Fruit fly (Drosophila melanogaster) whole organism, prepupa: Measurements from ENCODE around the gene CG14391.

Experiments
- CG10631 ChIP-seq: fragments of 200-800 bp; sonication (Bioruptor generic); optimal IDR thresholded peaks from 2 replicates; lab custom pipeline; 2016; ENCODE audit warnings: missing biosample characterization, missing genetic modification characterization
- CG10669 ChIP-seq: fragments of 200-800 bp; sonication (Bioruptor generic); optimal IDR thresholded peaks from 3 replicates; lab custom pipeline; 2018; ENCODE audit warnings: missing biosample characterization, mild to moderate bottlenecking, missing genetic modification characterization, moderate library complexity
- CG11762 ChIP-seq: fragments of 200-800 bp; sonication (Bioruptor generic); optimal IDR thresholded peaks from 3 replicates; lab custom pipeline; 2016; ENCODE audit warnings: missing biosample characterization, missing genetic modification characterization; ENCODE audit not compliant: insufficient read depth
- CG11902 ChIP-seq: fragments of 200-800 bp; sonication (Bioruptor generic); optimal IDR thresholded peaks from 3 replicates; lab custom pipeline; 2016; ENCODE audit warnings: missing biosample characterization, missing genetic modification characterization
- CG15336 ChIP-seq: fragments of 200-800 bp; sonication (Bioruptor generic); IDR thresholded peaks from 2 replicates; pipeline ENCODE4 v1.3.6; 2022; ENCODE audit warnings: missing biosample characterization, missing genetic modification characterization
- CG1621 ChIP-seq: fragments of 200-800 bp; sonication (Bioruptor generic); optimal IDR thresholded peaks from 3 replicates; lab custom pipeline; 2018; ENCODE audit warnings: missing biosample characterization, mild to moderate bottlenecking, missing genetic modification characterization
- CG16779 ChIP-seq: fragments of 200-800 bp; sonication (Bioruptor generic); optimal IDR thresholded peaks from 3 replicates; lab custom pipeline; 2017; ENCODE audit warnings: missing biosample characterization, mild to moderate bottlenecking, missing genetic modification characterization
- CG3032 ChIP-seq: fragments of 200-800 bp; optimal IDR thresholded peaks from 2 replicates; lab custom pipeline; 2019; ENCODE audit warnings: missing biosample characterization, mild to moderate bottlenecking, missing genetic modification characterization, moderate library complexity
- CG32006 ChIP-seq: fragments of 200-800 bp; sonication (Bioruptor generic); optimal IDR thresholded peaks from 3 replicates; lab custom pipeline; 2017; ENCODE audit warnings: missing biosample characterization, mild to moderate bottlenecking, missing genetic modification characterization
- CG34406 ChIP-seq: fragments of 200-800 bp; sonication (Bioruptor generic); optimal IDR thresholded peaks from 3 replicates; lab custom pipeline; 2016; ENCODE audit warnings: missing biosample characterization, missing genetic modification characterization
- CG4318 ChIP-seq: fragments of 200-800 bp; sonication (Bioruptor generic); optimal IDR thresholded peaks from 3 replicates; lab custom pipeline; 2017; ENCODE audit warnings: missing biosample characterization, mild to moderate bottlenecking, missing genetic modification characterization
- CG6163 ChIP-seq: fragments of 200-800 bp; sonication (Bioruptor generic); IDR thresholded peaks from 3 replicates; pipeline ENCODE4 v1.3.6; 2022; ENCODE audit warnings: missing biosample characterization, missing genetic modification characterization
- CG6792 ChIP-seq: fragments of 200-800 bp; sonication (Bioruptor generic); optimal IDR thresholded peaks from 3 replicates; lab custom pipeline; 2016; ENCODE audit warnings: missing biosample characterization, missing genetic modification characterization
- CG8119 ChIP-seq: fragments of 200-800 bp; sonication (Bioruptor generic); IDR thresholded peaks from 3 replicates; pipeline ENCODE4 v1.3.6; 2022; ENCODE audit warnings: missing biosample characterization, missing genetic modification characterization
- Eip75B ChIP-seq: fragments of 200-800 bp; sonication (Bioruptor generic); optimal IDR thresholded peaks from 3 replicates; lab custom pipeline; 2016; ENCODE audit warnings: missing biosample characterization, missing genetic modification characterization
- Eip93F ChIP-seq: fragments of 200-800 bp; sonication (Bioruptor generic); optimal IDR thresholded peaks from 2 replicates; lab custom pipeline; 2016; ENCODE audit warnings: missing biosample characterization, mild to moderate bottlenecking, missing genetic modification characterization
- Hr38 ChIP-seq: sonication (Bioruptor generic); optimal IDR thresholded peaks from 2 replicates; lab custom pipeline; 2016; ENCODE audit warnings: missing biosample characterization, missing genetic modification characterization
- Hr39 ChIP-seq: fragments of 200-800 bp; sonication (Bioruptor generic); optimal IDR thresholded peaks from 2 replicates; lab custom pipeline; 2016; ENCODE audit warnings: missing biosample characterization, missing genetic modification characterization
- OdsH ChIP-seq: fragments of 200-800 bp; sonication (Bioruptor generic); optimal IDR thresholded peaks from 3 replicates; lab custom pipeline; 2016; ENCODE audit warnings: missing biosample characterization, missing genetic modification characterization
- Smox ChIP-seq: fragments of 200-800 bp; sonication (Bioruptor generic); optimal IDR thresholded peaks from 3 replicates; lab custom pipeline; 2016; ENCODE audit warnings: missing biosample characterization, missing genetic modification characterization
- Sox102F ChIP-seq: fragments of 200-800 bp; sonication (Bioruptor generic); optimal IDR thresholded peaks from 2 replicates; lab custom pipeline; 2016; ENCODE audit warnings: missing biosample characterization, mild to moderate bottlenecking, missing genetic modification characterization
- Sox14 ChIP-seq: fragments of 200-800 bp; sonication (Bioruptor generic); optimal IDR thresholded peaks from 3 replicates; lab custom pipeline; 2016; ENCODE audit warnings: missing biosample characterization, missing genetic modification characterization
- Sox15 ChIP-seq: fragments of 200-800 bp; sonication (Bioruptor generic); optimal IDR thresholded peaks from 3 replicates; lab custom pipeline; 2016; ENCODE audit warnings: missing biosample characterization, missing genetic modification characterization
- achi ChIP-seq: fragments of 200-800 bp; sonication (Bioruptor generic); optimal IDR thresholded peaks from 3 replicates; lab custom pipeline; 2016; ENCODE audit warnings: missing biosample characterization, missing genetic modification characterization
- cyc ChIP-seq: fragments of 200-800 bp; sonication (Bioruptor generic); optimal IDR thresholded peaks from 3 replicates; lab custom pipeline; 2016; ENCODE audit warnings: missing biosample characterization, missing genetic modification characterization
- dac ChIP-seq: fragments of 200-800 bp; sonication (Bioruptor generic); optimal IDR thresholded peaks from 2 replicates; lab custom pipeline; 2017; ENCODE audit warnings: missing biosample characterization, mild to moderate bottlenecking, missing genetic modification characterization
- dsx ChIP-seq: fragments of 200-800 bp; optimal IDR thresholded peaks from 3 replicates; lab custom pipeline; 2019; ENCODE audit warnings: missing biosample characterization, mild to moderate bottlenecking, missing genetic modification characterization, moderate library complexity; ENCODE audit not compliant: poor library complexity, severe bottlenecking
- eg ChIP-seq: fragments of 200-800 bp; sonication (Bioruptor generic); IDR thresholded peaks from 3 replicates; pipeline ENCODE4 v1.3.6; 2022; ENCODE audit warnings: missing biosample characterization, missing genetic modification characterization
- fd85E ChIP-seq: fragments of 200-800 bp; sonication (Bioruptor generic); optimal IDR thresholded peaks from 3 replicates; lab custom pipeline; 2016; ENCODE audit warnings: missing biosample characterization, missing genetic modification characterization
- fkh ChIP-seq: fragments of 200-800 bp; sonication (Bioruptor generic); optimal IDR thresholded peaks from 3 replicates; lab custom pipeline; 2017; ENCODE audit warnings: missing biosample characterization, mild to moderate bottlenecking, missing genetic modification characterization, moderate library complexity
- lz ChIP-seq: fragments of 200-800 bp; sonication (Bioruptor generic); optimal IDR thresholded peaks from 3 replicates; lab custom pipeline; 2016; ENCODE audit warnings: missing biosample characterization, missing genetic modification characterization
- net ChIP-seq: fragments of 200-800 bp; sonication (Bioruptor generic); optimal IDR thresholded peaks from 3 replicates; lab custom pipeline; 2016; ENCODE audit warnings: missing biosample characterization, missing genetic modification characterization
- pdm3 ChIP-seq: fragments of 200-800 bp; sonication (Bioruptor generic); optimal IDR thresholded peaks from 3 replicates; lab custom pipeline; 2016; ENCODE audit warnings: missing biosample characterization, missing genetic modification characterization
- salr ChIP-seq, 2 experiments: fragments of 200-800 bp; sonication (Bioruptor generic); optimal IDR thresholded peaks; 3 replicates each; lab custom pipeline; 2016 to 2018; ENCODE audit warnings: missing biosample characterization in 2 of 2, missing genetic modification characterization in 2 of 2, mild to moderate bottlenecking in 1 of 2
- spab ChIP-seq: fragments of 200-800 bp; sonication (Bioruptor generic); optimal IDR thresholded peaks from 2 replicates; lab custom pipeline; 2017; ENCODE audit warnings: missing biosample characterization, mild to moderate bottlenecking, missing genetic modification characterization, missing genetic modification reagents
- ss ChIP-seq, 2 experiments: fragments of 200-800 bp; sonication (Bioruptor generic); optimal IDR thresholded peaks; 2 replicates in 1 of 2; 3 replicates in 1 of 2; lab custom pipeline; 2017 to 2018; ENCODE audit warnings: mild to moderate bottlenecking in 2 of 2, missing biosample characterization in 2 of 2, missing genetic modification characterization in 2 of 2, moderate library complexity in 1 of 2
- svp ChIP-seq: fragments of 200-800 bp; sonication (Bioruptor generic); peaks from one replicate; lab custom pipeline; 2016; ENCODE audit warnings: missing biosample characterization, missing genetic modification characterization
- topi ChIP-seq: fragments of 200-800 bp; sonication (Bioruptor generic); optimal IDR thresholded peaks from 3 replicates; lab custom pipeline; 2016; ENCODE audit warnings: missing biosample characterization, missing genetic modification characterization

The CG14391 gene

dm6 chr3R:12653511-12654252, 41.0 kb downstream of the CG14391 start (continued):
- TF ChIP-seq Eip75B (GFP tag; lab: Kevin White, UChicago) (no peak), Sox102F (GFP tag; lab: Kevin White, UChicago) (no peak), CG34406 (GFP tag; lab: Kevin White, UChicago) (no peak), lz (GFP tag; lab: Kevin White, UChicago) (no peak), Smox (GFP tag; lab: Kevin White, UChicago) (no peak), Hr38 (GFP tag; lab: Kevin White, UChicago) (no peak), ss (GFP tag; optimal IDR thresholded peaks at IDR 0.05; lab: Kevin White, UChicago) (no peak), CG16779 (tag; lab: Kevin White, UChicago) (no peak), CG3032 (tag; lab: Kevin White, UChicago) (no peak), dac (peak; percentile 51), achi (GFP tag; lab: Kevin White, UChicago) (peak; percentile 26), CG4318 (GFP tag; lab: Kevin White, UChicago) (peak; percentile 34), Hr39 (GFP tag; lab: Kevin White, UChicago) (no peak), eg (peak; percentile 83)
- TF ChIP-seq, all 60 proteins: peak for 19

dm6 chr3R:12652736-12653135, 41.9 kb downstream of the CG14391 start:
- no peak for TF ChIP-seq cyc (GFP tag; lab: Kevin White, UChicago)
- no peak for TF ChIP-seq dsx (GFP tag; lab: Kevin White, UChicago)
- TF ChIP-seq CG8119 (GFP tag; lab: Robert Waterston, UW), result no peak
- TF ChIP-seq spab (GFP tag; lab: Kevin White, UChicago), result no peak

DNA sequence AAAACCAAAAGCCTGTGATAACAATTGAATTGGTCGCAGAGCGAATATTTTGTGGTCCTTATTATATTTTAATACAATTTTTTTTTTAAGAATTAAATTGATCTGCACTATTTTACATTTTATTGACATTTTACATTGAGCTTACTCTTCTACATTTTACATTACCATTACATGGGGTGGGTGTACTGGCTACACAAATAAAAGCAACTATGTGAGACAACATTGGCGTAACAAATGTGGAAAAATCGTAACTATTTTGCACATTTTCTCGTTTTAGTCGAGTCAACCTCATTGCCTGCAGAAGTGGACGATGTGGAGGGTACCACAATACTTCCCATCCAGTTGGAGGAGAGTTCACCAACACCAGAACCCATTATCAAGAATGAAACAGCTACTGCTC, 44.1 kb downstream of the CG14391 start:
- no peak for TF ChIP-seq eg
- no peak for TF ChIP-seq CG4318 (GFP tag; lab: Kevin White, UChicago)
- no peak for TF ChIP-seq Hr39 (GFP tag; lab: Kevin White, UChicago)
- TF ChIP-seq svp, result peak; percentile 33
- TF ChIP-seq OdsH (GFP tag; lab: Kevin White, UChicago), result no peak
- TF ChIP-seq CG11762, result no peak
- peak; percentile 30 for TF ChIP-seq fkh (GFP tag; lab: Kevin White, UChicago)
- no peak for TF ChIP-seq CG10669 (GFP tag; lab: Kevin White, UChicago)

- TF ChIP-seq CG8119 (GFP tag; lab: Robert Waterston, UW) (no peak), CG34406 (GFP tag; lab: Kevin White, UChicago) (no peak)
These were observed 45.3 kb downstream of the CG14391 start for dm6 chr3R:12649099-12650029.

- TF ChIP-seq cyc (GFP tag; lab: Kevin White, UChicago) (no peak), salr (GFP tag; optimal IDR thresholded peaks at IDR 0.05; lab: Kevin White, UChicago) (no peak), CG1621 (peak; percentile 85), CG4318 (GFP tag; lab: Kevin White, UChicago) (no peak), CG15336 (GFP tag; lab: Robert Waterston, UW) (no peak), Sox15 (GFP tag; lab: Kevin White, UChicago) (no peak), svp (peak; percentile 0), pdm3 (GFP tag; lab: Kevin White, UChicago) (no peak), CG16779 (tag; lab: Kevin White, UChicago) (no peak), CG3032 (tag; lab: Kevin White, UChicago) (no peak), net (no peak), Sox14 (no peak), CG6163 (GFP tag; lab: Robert Waterston, UW) (no peak; the same call in 2 of the 3 replicates), ss (GFP tag; optimal IDR thresholded peaks at IDR 0.05; lab: Kevin White, UChicago) (peak; percentile 2 to 81), CG6792 (GFP tag; lab: Kevin White, UChicago) (no peak), dac (no peak), fd85E (GFP tag; lab: Kevin White, UChicago) (no peak), Eip75B (GFP tag; lab: Kevin White, UChicago) (no peak), CG32006 (GFP tag; lab: Kevin White, UChicago) (no peak), topi (no peak), CG11902 (GFP tag; lab: Kevin White, UChicago) (no peak), CG10631 (no peak), Eip93F (no peak), Hr39 (GFP tag; lab: Kevin White, UChicago) (no peak), CG34406 (GFP tag; lab: Kevin White, UChicago) (no peak), Smox (GFP tag; lab: Kevin White, UChicago) (no peak)
These were observed 46.7 kb downstream of the CG14391 start, which contains the start of gene Dtg for dm6 chr3R:12647954-12648353. Dtg (plus strand) TSS chr3R:12648058.
